Worm (Caenorhabditis elegans) whole organism, early embryonic: ENCODE data around the gene C55A1.7.
"Not testable (repeated sequence)": the region's sequence is repeated elsewhere in the genome, so short reads cannot be mapped to it uniquely, and the experiment has no call there.

Source experiments
- B0310.2 ChIP-seq: sonication (generic microtip); optimal IDR thresholded peaks from 2 replicates; lab custom pipeline; 2016; ENCODE audit warnings: mild to moderate bottlenecking, missing genetic modification characterization, missing compliant biosample characterization
- F13C5.2 ChIP-seq: sonication (generic microtip); optimal IDR thresholded peaks from 2 replicates; lab custom pipeline; 2017; ENCODE audit warnings: mild to moderate bottlenecking, missing genetic modification characterization, inconsistent platforms, missing compliant biosample characterization
- aly-1 ChIP-seq: sonication (generic microtip); optimal IDR thresholded peaks from 2 replicates; lab custom pipeline; 2016; ENCODE audit warnings: missing genetic modification characterization, missing compliant biosample characterization
- ama-1 ChIP-seq: fragments of 150-350 bp; optimal IDR thresholded peaks from 2 replicates; lab custom pipeline; 2014
- ceh-13 ChIP-seq: fragments of 200-800 bp; sonication (Bioruptor generic); optimal IDR thresholded peaks from 2 replicates; lab custom pipeline; 2018; ENCODE audit warnings: mild to moderate bottlenecking, missing genetic modification characterization, missing compliant biosample characterization
- ceh-36 ChIP-seq: sonication (generic microtip); optimal IDR thresholded peaks from 2 replicates; lab custom pipeline; 2016; ENCODE audit warnings: missing genetic modification characterization, inconsistent platforms, missing compliant biosample characterization
- ets-7 ChIP-seq: sonication (generic microtip); optimal IDR thresholded peaks from 2 replicates; lab custom pipeline; 2016; ENCODE audit warnings: missing genotype, missing genetic modification characterization, missing compliant biosample characterization
- flt-1 ChIP-seq: fragments of 200-800 bp; sonication (Bioruptor generic); IDR thresholded peaks from 2 replicates; pipeline ENCODE4 v1.3.6; 2022; ENCODE audit warnings: missing genetic modification characterization, missing compliant biosample characterization
- hmbx-1 ChIP-seq: sonication (generic microtip); optimal IDR thresholded peaks from 2 replicates; lab custom pipeline; 2016; ENCODE audit warnings: mild to moderate bottlenecking, missing genetic modification characterization, missing compliant biosample characterization
- hmg-4 ChIP-seq: fragments of 200-800 bp; sonication (Bioruptor generic); optimal IDR thresholded peaks from 2 replicates; lab custom pipeline; 2018; ENCODE audit warnings: mild to moderate bottlenecking, missing genetic modification characterization, missing compliant biosample characterization
- hnd-1 ChIP-seq: sonication (generic microtip); optimal IDR thresholded peaks from 2 replicates; lab custom pipeline; 2016; ENCODE audit warnings: missing genetic modification characterization, missing compliant biosample characterization
- pes-1 ChIP-seq: fragments of 200-800 bp; sonication (Bioruptor generic); IDR thresholded peaks from 2 replicates; pipeline ENCODE4 v1.3.6; 2022; ENCODE audit warnings: missing genetic modification reagents, missing genetic modification characterization, missing compliant biosample characterization
- scrt-1 ChIP-seq: fragments of 200-800 bp; sonication (Bioruptor generic); IDR thresholded peaks from 2 replicates; pipeline ENCODE4 v1.3.6; 2022; ENCODE audit warnings: missing genetic modification characterization, missing compliant biosample characterization
- sea-1 ChIP-seq: fragments of 200-800 bp; sonication (Bioruptor generic); conservative IDR thresholded peaks from 2 replicates; pipeline ENCODE4 v1.3.6; 2022; ENCODE audit warnings: missing genetic modification characterization, missing compliant biosample characterization
- tbx-11 ChIP-seq: fragments of 200-800 bp; sonication (Bioruptor generic); IDR thresholded peaks from 2 replicates; pipeline ENCODE4 v1.3.6; 2022; ENCODE audit warnings: missing genetic modification characterization, missing compliant biosample characterization
- tbx-37 ChIP-seq: fragments of 200-800 bp; sonication (Bioruptor generic); conservative IDR thresholded peaks from 2 replicates; pipeline ENCODE4 v1.3.6; 2022; ENCODE audit warnings: missing genetic modification reagents, missing genetic modification characterization, missing compliant biosample characterization
- tra-4 ChIP-seq: sonication (generic microtip); optimal IDR thresholded peaks from 2 replicates; lab custom pipeline; 2017; ENCODE audit warnings: missing genetic modification characterization, missing compliant biosample characterization

The C55A1.7 gene

DNA sequence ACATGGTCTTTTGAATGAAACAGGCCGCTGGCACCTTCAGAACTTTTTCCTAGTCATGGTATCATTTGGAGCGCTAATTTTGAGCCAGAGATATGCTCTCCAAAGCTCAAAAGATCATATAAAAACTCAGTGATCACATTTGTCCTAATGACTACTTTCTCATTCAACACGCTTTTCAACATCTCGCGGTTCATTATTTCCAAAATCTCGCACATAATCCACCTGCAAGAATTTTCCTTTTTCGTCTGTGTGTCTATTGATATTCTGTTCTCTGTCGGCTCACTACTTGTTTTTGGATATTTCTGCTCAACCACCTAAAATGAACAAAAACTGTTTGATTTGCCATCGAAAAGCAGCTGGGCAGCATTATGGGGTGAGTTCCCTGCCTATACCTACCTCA is 26.3 kb upstream of the C55A1.7 start, which contains the start of gene nhr-51:
Gene nhr-51, plus strand, starts transcription at position 301 of the 400 bp plus-strand sequence.
- TF ChIP-seq B0310.2 (tag; lab: Kevin White, UChicago) (no peak), ama-1 (lab: Kevin White, UChicago) (no peak), ets-7 (tag; lab: Kevin White, UChicago) (no peak), ceh-13 (GFP tag; lab: Kevin White, UChicago) (no peak), sea-1 (no peak), aly-1 (tag; lab: Kevin White, UChicago) (no peak), hmg-4 (GFP tag; lab: Kevin White, UChicago) (no peak), ceh-36 (no peak), F13C5.2 (tag; lab: Kevin White, UChicago) (no peak), tra-4 (tag; lab: Kevin White, UChicago) (no peak)

DNA sequence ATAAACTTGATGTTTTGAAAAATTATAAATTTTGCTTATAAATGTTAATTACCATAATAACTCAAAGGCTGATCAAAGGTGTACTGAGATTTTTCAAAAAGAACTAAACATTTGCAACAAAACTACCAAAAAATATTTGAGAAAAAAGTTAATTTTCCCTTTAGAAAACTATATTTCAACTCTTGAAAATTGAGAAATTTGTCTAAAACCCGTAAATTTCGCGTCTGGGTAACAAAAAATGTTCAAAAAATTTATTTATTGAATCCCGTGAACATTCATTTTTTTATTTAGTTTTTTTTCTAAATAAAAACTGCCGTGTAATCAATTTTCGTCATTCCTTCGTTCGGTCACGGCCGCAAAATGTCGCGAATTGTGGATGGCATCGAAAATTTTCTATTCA is 22.7 kb upstream of the C55A1.7 start, which contains the start of gene K06B4.15:
Gene K06B4.15, plus strand, starts transcription at position 301 of the 400 bp plus-strand sequence.
- not testable (repeated sequence) for TF ChIP-seq ama-1 (lab: Kevin White, UChicago); tbx-11 (GFP tag; lab: Robert Waterston, UW); aly-1 (tag; lab: Kevin White, UChicago)

DNA sequence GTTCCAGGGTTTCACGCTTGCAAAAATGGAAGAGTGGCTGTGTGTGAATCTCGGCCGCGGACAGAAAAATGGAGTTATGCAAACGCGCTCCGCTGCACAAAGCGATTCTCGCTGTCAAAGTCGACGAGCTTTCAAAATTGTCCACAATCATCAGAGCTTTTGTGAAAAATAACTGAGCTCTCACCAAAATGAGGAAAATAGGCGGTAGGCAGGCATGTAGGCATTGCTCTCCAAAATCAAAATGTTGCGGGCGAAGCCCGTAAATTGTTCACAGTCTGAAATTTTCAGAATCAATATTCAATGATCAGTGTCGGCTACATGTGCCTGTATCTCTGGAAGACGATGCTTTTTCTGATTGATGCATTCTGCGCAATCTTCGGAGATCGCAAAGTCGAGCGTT is 21.4 kb upstream of the C55A1.7 start, which contains the start of gene K06B4.4:
Gene K06B4.4, plus strand, starts transcription at position 301 of the 400 bp plus-strand sequence.
- TF ChIP-seq ama-1 (lab: Kevin White, UChicago), result no peak
- TF ChIP-seq aly-1 (tag; lab: Kevin White, UChicago), result no peak
- TF ChIP-seq ceh-13 (GFP tag; lab: Kevin White, UChicago), result no peak
- TF ChIP-seq tra-4 (tag; lab: Kevin White, UChicago), result no peak
- no peak for TF ChIP-seq F13C5.2 (tag; lab: Kevin White, UChicago)

DNA sequence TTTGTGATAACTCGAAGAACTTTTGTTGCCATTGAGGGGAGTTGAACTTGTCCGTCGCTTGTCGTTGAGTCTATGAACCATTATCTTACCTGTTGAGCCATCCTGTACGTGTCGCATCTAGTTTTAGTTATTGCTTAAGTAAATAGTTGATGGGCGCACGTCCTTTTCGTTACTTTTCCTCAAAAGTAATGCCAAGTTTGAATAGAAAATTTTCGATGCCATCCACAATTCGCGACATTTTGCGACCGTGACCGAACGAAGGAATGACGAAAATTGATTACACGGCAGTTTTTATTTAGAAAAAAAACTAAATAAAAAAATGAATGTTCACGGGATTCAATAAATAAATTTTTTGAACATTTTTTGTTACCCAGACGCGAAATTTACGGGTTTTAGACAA is 20.8 kb upstream of the C55A1.7 start, which contains the start of gene F53E4.1:
Gene F53E4.1, minus strand, starts transcription at position 101 of the 400 bp plus-strand sequence.
- TF ChIP-seq scrt-1 (GFP tag; lab: Robert Waterston, UW); hnd-1; B0310.2 (tag; lab: Kevin White, UChicago): not testable (repeated sequence)

DNA sequence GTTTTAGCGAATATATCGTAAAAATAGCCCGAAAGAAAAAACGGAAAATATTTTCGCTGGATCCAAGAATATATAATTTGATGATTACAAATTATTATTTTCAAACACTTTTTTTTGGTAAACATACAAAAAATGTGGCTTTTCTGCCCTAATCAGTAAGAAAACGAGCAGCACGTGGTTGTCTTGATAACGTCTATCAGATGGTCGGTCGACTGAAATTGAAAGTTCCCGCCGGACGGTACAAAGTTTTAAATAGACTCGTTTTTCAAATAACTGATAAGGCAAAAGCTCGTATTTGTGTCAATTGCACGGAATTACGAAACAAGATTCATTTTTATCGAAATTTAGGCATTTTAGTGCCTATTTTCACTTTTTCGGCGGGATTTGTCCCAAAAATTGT is 19.3 kb upstream of the C55A1.7 start:
- no peak for TF ChIP-seq hmg-4 (GFP tag; lab: Kevin White, UChicago)
- no peak for TF ChIP-seq tra-4 (tag; lab: Kevin White, UChicago)
- no peak for TF ChIP-seq flt-1 (GFP tag; lab: Robert Waterston, UW)
- no peak for TF ChIP-seq hmbx-1
- no peak for TF ChIP-seq ceh-36
- no peak for TF ChIP-seq aly-1 (tag; lab: Kevin White, UChicago)
- TF ChIP-seq tbx-37, result no peak
- no peak for TF ChIP-seq sea-1
- TF ChIP-seq scrt-1 (GFP tag; lab: Robert Waterston, UW), result no peak
- no peak for TF ChIP-seq pes-1
- no peak for TF ChIP-seq ama-1 (lab: Kevin White, UChicago)
- TF ChIP-seq hnd-1, result no peak
- no peak for TF ChIP-seq tbx-11 (GFP tag; lab: Robert Waterston, UW)
- TF ChIP-seq B0310.2 (tag; lab: Kevin White, UChicago), result no peak

DNA sequence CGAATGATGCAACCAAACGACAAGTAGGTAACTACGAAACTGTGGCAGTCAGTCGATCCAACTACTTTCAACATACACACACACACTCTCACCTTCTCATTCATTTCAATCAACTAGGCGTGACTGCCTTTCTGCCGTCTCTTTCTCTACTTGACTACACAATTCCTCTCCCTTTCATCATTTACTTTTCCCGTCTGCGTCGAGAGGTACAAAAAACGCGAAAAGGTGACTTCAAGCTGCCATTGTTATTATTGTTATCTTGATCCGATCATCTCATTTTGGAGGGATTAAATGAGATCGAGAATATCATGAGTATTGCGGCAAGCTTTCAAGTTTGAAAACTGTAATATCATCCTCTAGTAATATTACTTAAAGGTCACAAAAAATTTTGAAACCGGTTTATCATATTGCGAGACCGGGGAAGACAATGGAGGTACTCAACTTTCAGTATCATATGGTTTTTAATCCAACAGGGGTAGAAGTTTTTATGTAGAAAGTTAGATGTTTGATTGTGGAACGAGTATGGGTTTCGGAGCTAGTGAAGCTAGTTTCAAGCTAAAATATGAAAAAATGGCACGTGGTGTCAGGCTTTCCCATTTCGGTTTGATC is 16.7 kb upstream of the C55A1.7 start:
- no peak for TF ChIP-seq B0310.2 (tag; lab: Kevin White, UChicago)
- peak; percentile 3 for TF ChIP-seq ceh-36

DNA sequence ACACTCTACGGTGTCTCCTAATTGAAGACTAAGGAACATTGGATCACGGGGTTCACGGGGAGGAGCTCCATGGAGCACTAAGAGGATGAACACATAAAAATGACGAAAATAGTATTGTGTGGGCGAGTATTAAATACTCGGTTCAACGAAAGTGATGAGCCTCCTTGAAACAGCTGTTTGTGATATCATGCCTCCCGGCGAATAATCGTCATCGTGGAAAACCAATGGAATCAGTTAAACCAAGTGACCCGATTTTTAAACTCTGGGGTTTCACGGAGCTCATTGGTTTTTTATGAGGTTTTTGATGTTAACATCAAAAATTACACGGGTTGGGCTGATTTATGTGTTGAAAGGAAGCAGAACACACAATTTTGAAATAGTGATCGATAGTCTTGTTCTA is 14.1 kb upstream of the C55A1.7 start:
- TF ChIP-seq ceh-36 (no peak), hmbx-1 (no peak), hmg-4 (GFP tag; lab: Kevin White, UChicago) (no peak), ceh-13 (GFP tag; lab: Kevin White, UChicago) (no peak)

DNA sequence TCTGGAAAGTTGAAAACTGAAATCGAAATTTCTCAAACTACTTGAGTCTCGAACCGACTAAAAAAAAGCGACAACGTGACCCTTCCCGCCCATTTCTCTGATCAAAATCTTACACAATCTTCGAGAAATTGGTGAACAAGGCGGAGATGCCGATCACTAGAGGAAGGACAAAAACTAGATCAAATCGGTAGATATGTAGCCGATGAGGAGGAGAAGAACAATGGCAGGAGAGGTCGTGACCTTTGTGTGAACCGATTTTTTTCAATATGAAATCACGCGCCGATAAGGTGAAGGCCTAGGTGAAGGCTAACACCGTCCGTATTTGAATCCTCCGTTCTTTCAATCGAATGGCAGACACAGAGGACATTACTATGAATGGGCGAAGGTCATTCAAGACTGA is 13.6 kb upstream of the C55A1.7 start:
- TF ChIP-seq sea-1 (no peak), tbx-11 (GFP tag; lab: Robert Waterston, UW) (no peak), B0310.2 (tag; lab: Kevin White, UChicago) (no peak), aly-1 (tag; lab: Kevin White, UChicago) (no peak), F13C5.2 (tag; lab: Kevin White, UChicago) (no peak), tra-4 (tag; lab: Kevin White, UChicago) (no peak), hmg-4 (GFP tag; lab: Kevin White, UChicago) (no peak), flt-1 (GFP tag; lab: Robert Waterston, UW) (no peak), ama-1 (lab: Kevin White, UChicago) (no peak)
